Fruit fly (Drosophila melanogaster) ovary, adult (tissue): ENCODE results near the gene CG7208.

Source experiments
- CG17801 ChIP-seq: fragments of 200-800 bp; optimal IDR thresholded peaks from 2 replicates; lab custom pipeline; 2019; ENCODE audit warnings: missing biosample characterization, mild to moderate bottlenecking, missing genetic modification characterization, moderate library complexity; ENCODE audit not compliant: partially characterized antibody

CG7208 gene

dm6 chr3R:18185385-18185784, at the start of gene CG7208, which contains the start of gene Arp5:
Gene CG7208, minus strand, starts transcription at chr3R:18185715.
Gene Arp5, plus strand, starts transcription at chr3R:18185498.
- TF ChIP-seq CG17801 (GFP tag; lab: Kevin White, UChicago) = peak; percentile 86

- TF ChIP-seq CG17801 (GFP tag; lab: Kevin White, UChicago) = no peak
Observed at dm6 chr3R:18234699-18235257, 49.3 kb upstream of the CG7208 start.

- TF ChIP-seq CG17801 (GFP tag; lab: Kevin White, UChicago) = no peak
Observed at dm6 chr3R:18232187-18232586, 46.7 kb upstream of the CG7208 start.

- no peak for TF ChIP-seq CG17801 (GFP tag; lab: Kevin White, UChicago)
Observed at dm6 chr3R:18230229-18230628, 44.7 kb upstream of the CG7208 start.

dm6 chr3R:18228713-18229222, 43.3 kb upstream of the CG7208 start:
- no peak for TF ChIP-seq CG17801 (GFP tag; lab: Kevin White, UChicago)

- TF ChIP-seq CG17801 (GFP tag; lab: Kevin White, UChicago) = no peak
Observed at dm6 chr3R:18227385-18227784, 41.9 kb upstream of the CG7208 start.

dm6 chr3R:18226809-18227157, 41.3 kb upstream of the CG7208 start:
- no peak for TF ChIP-seq CG17801 (GFP tag; lab: Kevin White, UChicago)

- TF ChIP-seq CG17801 (GFP tag; lab: Kevin White, UChicago) = peak; percentile 12
Observed at dm6 chr3R:18226043-18226808, 40.7 kb upstream of the CG7208 start, which contains the start of the genes CG7168 and Mdh2. Gene CG7168, minus strand, starts transcription at chr3R:18226082. Gene Mdh2, plus strand, starts transcription at chr3R:18226396.

dm6 chr3R:18223434-18223833, 37.9 kb upstream of the CG7208 start, which contains the start of the genes mTerf5 and Non3:
Gene mTerf5, minus strand, starts transcription at chr3R:18223682.
Gene Non3, plus strand, starts transcription at chr3R:18223722.
- TF ChIP-seq CG17801 (GFP tag; lab: Kevin White, UChicago) = peak; percentile 73

- TF ChIP-seq CG17801 (GFP tag; lab: Kevin White, UChicago) = peak; percentile 98
Observed at dm6 chr3R:18220211-18220749, 34.8 kb upstream of the CG7208 start, which contains the start of the genes CG7988 and CG7183. Gene CG7988, plus strand, starts transcription at chr3R:18220526. Gene CG7183, minus strand, starts transcription at chr3R:18220699.

- TF ChIP-seq CG17801 (GFP tag; lab: Kevin White, UChicago) = no peak
Observed at dm6 chr3R:18215900-18216299, 30.4 kb upstream of the CG7208 start, which contains the start of gene CG14314. Gene CG14314, plus strand, starts transcription at chr3R:18216142.

dm6 chr3R:18215300-18215699, 29.8 kb upstream of the CG7208 start:
- peak; percentile 36 for TF ChIP-seq CG17801 (GFP tag; lab: Kevin White, UChicago)

- TF ChIP-seq CG17801 (GFP tag; lab: Kevin White, UChicago) = no peak
Observed at dm6 chr3R:18208479-18208878, 23.0 kb upstream of the CG7208 start, which contains the start of gene CG44158. Gene CG44158, plus strand, starts transcription at chr3R:18208779.

- no peak for TF ChIP-seq CG17801 (GFP tag; lab: Kevin White, UChicago)
Observed at dm6 chr3R:18199885-18200249, 14.4 kb upstream of the CG7208 start.
